Worm (Caenorhabditis elegans) whole organism, late embryonic: ENCODE results near the gene npr-36.

Experiments used
- C08G9.2 ChIP-seq: sonication (generic microtip); optimal IDR thresholded peaks from 2 replicates; lab custom pipeline; 2016; ENCODE audit warnings: mild to moderate bottlenecking, missing genetic modification characterization, moderate library complexity, missing compliant biosample characterization
- C38D4.7 ChIP-seq: fragments of 200-800 bp; sonication (Bioruptor generic); optimal IDR thresholded peaks from 2 replicates; lab custom pipeline; 2018; ENCODE audit warnings: mild to moderate bottlenecking, missing genetic modification characterization, moderate library complexity, missing compliant biosample characterization
- F13H6.1 ChIP-seq: sonication (generic microtip); optimal IDR thresholded peaks from 2 replicates; lab custom pipeline; 2016; ENCODE audit warnings: missing genetic modification characterization, missing compliant biosample characterization
- ahr-1 ChIP-seq: sonication (generic microtip); optimal IDR thresholded peaks from 2 replicates; lab custom pipeline; 2016; ENCODE audit warnings: missing genetic modification characterization, missing compliant biosample characterization
- ceh-14 ChIP-seq: sonication (generic microtip); optimal IDR thresholded peaks from 2 replicates; lab custom pipeline; 2016; ENCODE audit warnings: missing genotype, missing genetic modification characterization, missing compliant biosample characterization
- ceh-18 ChIP-seq: sonication (generic microtip); optimal IDR thresholded peaks from 2 replicates; lab custom pipeline; 2016; ENCODE audit warnings: missing genetic modification characterization, missing compliant biosample characterization
- ceh-30 ChIP-seq: fragments of 150-350 bp; optimal IDR thresholded peaks from 2 replicates; lab custom pipeline; 2014; ENCODE audit warnings: missing biosample characterization, missing genetic modification characterization
- ceh-31 ChIP-seq: sonication (generic microtip); optimal IDR thresholded peaks from 2 replicates; lab custom pipeline; 2016; ENCODE audit warnings: missing genetic modification characterization, missing compliant biosample characterization
- ceh-34 ChIP-seq: sonication (generic microtip); optimal IDR thresholded peaks from 2 replicates; lab custom pipeline; 2016; ENCODE audit warnings: mild to moderate bottlenecking, missing genetic modification characterization, missing compliant biosample characterization
- ceh-48 ChIP-seq: sonication (generic microtip); optimal IDR thresholded peaks from 2 replicates; lab custom pipeline; 2016; ENCODE audit warnings: missing genetic modification characterization, inconsistent platforms, missing compliant biosample characterization
- ceh-9 ChIP-seq: sonication (generic microtip); optimal IDR thresholded peaks from 2 replicates; lab custom pipeline; 2016; ENCODE audit warnings: mild to moderate bottlenecking, missing genetic modification characterization, inconsistent platforms, missing compliant biosample characterization
- dmd-4 ChIP-seq: sonication (generic microtip); optimal IDR thresholded peaks from 2 replicates; lab custom pipeline; 2016; ENCODE audit warnings: borderline replicate concordance, missing genetic modification characterization, missing compliant biosample characterization
- dve-1 ChIP-seq: sonication (generic microtip); optimal IDR thresholded peaks from 2 replicates; lab custom pipeline; 2017; ENCODE audit warnings: antibody characterized with exemption, mild to moderate bottlenecking, missing genetic modification characterization, missing compliant biosample characterization
- elt-2 ChIP-seq: sonication (generic microtip); optimal IDR thresholded peaks from 2 replicates; lab custom pipeline; 2016; ENCODE audit warnings: missing genetic modification reagents, missing genetic modification characterization, missing compliant biosample characterization
- ets-4 ChIP-seq: sonication (generic microtip); optimal IDR thresholded peaks from 2 replicates; lab custom pipeline; 2016; ENCODE audit warnings: missing genetic modification characterization, missing compliant biosample characterization
- eyg-1 ChIP-seq: sonication (generic microtip); optimal IDR thresholded peaks from 2 replicates; lab custom pipeline; 2016; ENCODE audit warnings: missing genotype, missing genetic modification characterization, missing compliant biosample characterization
- fax-1 ChIP-seq: sonication (generic microtip); optimal IDR thresholded peaks from 2 replicates; lab custom pipeline; 2016; ENCODE audit warnings: missing genotype, missing genetic modification characterization, missing compliant biosample characterization
- fkh-10 ChIP-seq: fragments of 150-350 bp; optimal IDR thresholded peaks from 2 replicates; lab custom pipeline; 2014; ENCODE audit warnings: missing biosample characterization, missing genetic modification reagents, missing genetic modification characterization
- gmeb-2 ChIP-seq: sonication (generic microtip); optimal IDR thresholded peaks from 2 replicates; lab custom pipeline; 2016; ENCODE audit warnings: missing genetic modification characterization, inconsistent platforms, missing compliant biosample characterization
- hlh-15 ChIP-seq: sonication (generic microtip); optimal IDR thresholded peaks from 2 replicates; lab custom pipeline; 2016; ENCODE audit warnings: missing genetic modification characterization, missing compliant biosample characterization
- hlh-30 ChIP-seq: sonication (generic microtip); optimal IDR thresholded peaks from 2 replicates; lab custom pipeline; 2017; ENCODE audit warnings: antibody characterized with exemption, missing genetic modification characterization, missing compliant biosample characterization; ENCODE audit not compliant: insufficient read depth
- nfya-1 ChIP-seq: sonication (generic microtip); optimal IDR thresholded peaks from 2 replicates; lab custom pipeline; 2017; ENCODE audit warnings: missing genetic modification characterization, mild to moderate bottlenecking, missing compliant biosample characterization, antibody characterized with exemption, moderate library complexity
- nhr-11 ChIP-seq: fragments of 150-350 bp; optimal IDR thresholded peaks from 2 replicates; lab custom pipeline; 2014; ENCODE audit warnings: missing biosample characterization, missing genetic modification characterization
- odd-2 ChIP-seq: sonication (generic microtip); optimal IDR thresholded peaks from 2 replicates; lab custom pipeline; 2017; ENCODE audit warnings: antibody characterized with exemption, mild to moderate bottlenecking, missing genetic modification characterization, missing compliant biosample characterization
- pag-3 ChIP-seq: sonication (generic microtip); optimal IDR thresholded peaks from 2 replicates; lab custom pipeline; 2016; ENCODE audit warnings: missing compliant biosample characterization, missing genetic modification characterization, borderline replicate concordance
- pat-9 ChIP-seq: fragments of 200-800 bp; sonication (Bioruptor generic); optimal IDR thresholded peaks from 2 replicates; lab custom pipeline; 2018; ENCODE audit warnings: mild to moderate bottlenecking, missing genetic modification characterization, moderate library complexity, missing compliant biosample characterization
- pax-1 ChIP-seq: fragments of 150-350 bp; optimal IDR thresholded peaks from 2 replicates; lab custom pipeline; 2014; ENCODE audit warnings: missing biosample characterization, missing genetic modification characterization
- pros-1 ChIP-seq: fragments of 150-350 bp; optimal IDR thresholded peaks from 2 replicates; lab custom pipeline; 2014; ENCODE audit warnings: missing biosample characterization, missing genetic modification reagents, missing genetic modification characterization
- ref-2 ChIP-seq: sonication (generic microtip); optimal IDR thresholded peaks from 2 replicates; lab custom pipeline; 2016; ENCODE audit warnings: missing genetic modification characterization, missing compliant biosample characterization
- rnt-1 ChIP-seq: sonication (generic microtip); optimal IDR thresholded peaks from 2 replicates; lab custom pipeline; 2016; ENCODE audit warnings: missing genetic modification characterization, missing compliant biosample characterization
- sdc-2 ChIP-seq: sonication (generic microtip); optimal IDR thresholded peaks from 2 replicates; lab custom pipeline; 2016; ENCODE audit warnings: missing genotype, missing genetic modification characterization, missing compliant biosample characterization
- syd-9 ChIP-seq: sonication (generic microtip); optimal IDR thresholded peaks from 2 replicates; lab custom pipeline; 2016; ENCODE audit warnings: mild to moderate bottlenecking, missing genetic modification characterization, moderate library complexity, missing compliant biosample characterization
- tbx-2 ChIP-seq: sonication (generic microtip); optimal IDR thresholded peaks from 2 replicates; lab custom pipeline; 2016; ENCODE audit warnings: missing genetic modification characterization, missing compliant biosample characterization
- unc-3 ChIP-seq, 2 experiments: fragments of 200-800 bp in 1 of 2; sonication (Bioruptor generic) in 1 of 2; sonication (generic microtip) in 1 of 2; conservative IDR thresholded peaks in 1 of 2; optimal IDR thresholded peaks in 1 of 2; 2 replicates each; pipeline versions ENCODE4 v1.3.6 to Lab custom; 2016 to 2022; ENCODE audit warnings: missing compliant biosample characterization in 2 of 2, missing genetic modification characterization in 2 of 2, missing genetic modification reagents in 1 of 2
- unc-42 ChIP-seq: sonication (generic microtip); optimal IDR thresholded peaks from 2 replicates; lab custom pipeline; 2016; ENCODE audit warnings: missing genotype, missing genetic modification characterization, missing compliant biosample characterization
- unc-55 ChIP-seq: sonication (generic microtip); optimal IDR thresholded peaks from 2 replicates; lab custom pipeline; 2017; ENCODE audit warnings: missing biosample characterization, missing genetic modification reagents, missing genetic modification characterization
- unc-86 ChIP-seq: sonication (generic microtip); optimal IDR thresholded peaks from 2 replicates; lab custom pipeline; 2016; ENCODE audit warnings: missing genetic modification characterization, missing compliant biosample characterization

Gene npr-36

ce11 chrX:17384343-17384742 lies 24.8 kb downstream of the npr-36 start:
- TF ChIP-seq dve-1 = no peak
- TF ChIP-seq ceh-48 (tag; lab: Kevin White, UChicago) = no peak

- TF ChIP-seq fax-1 = no peak
- no peak for TF ChIP-seq ahr-1 (tag; lab: Kevin White, UChicago)
- no peak for TF ChIP-seq ceh-34 (tag; lab: Kevin White, UChicago)
- no peak for TF ChIP-seq unc-3 (GFP tag; conservative IDR thresholded peaks at IDR 0.05; lab: Robert Waterston, UW)
- TF ChIP-seq unc-3 (tag; optimal IDR thresholded peaks at IDR 0.05; lab: Kevin White, UChicago) = no peak
- no peak for TF ChIP-seq dve-1
- no peak for TF ChIP-seq ceh-9
- TF ChIP-seq pag-3 = no peak
- TF ChIP-seq pros-1 (tag; lab: Kevin White, UChicago) = no peak
- no peak for TF ChIP-seq eyg-1 (tag; lab: Kevin White, UChicago)
- TF ChIP-seq ceh-30 (tag; lab: Kevin White, UChicago) = no peak
- no peak for TF ChIP-seq C38D4.7
- TF ChIP-seq ceh-48 (tag; lab: Kevin White, UChicago) = no peak
- no peak for TF ChIP-seq elt-2 (tag; lab: Kevin White, UChicago)
- no peak for TF ChIP-seq nhr-11 (tag; lab: Kevin White, UChicago)
Measured at ce11 chrX:17385102-17385501, 25.6 kb downstream of the npr-36 start.

ce11 chrX:17386130-17386529 lies 26.6 kb downstream of the npr-36 start:
- TF ChIP-seq F13H6.1 (tag; lab: Kevin White, UChicago) (no peak), fkh-10 (GFP tag; lab: Kevin White, UChicago) (no peak), pat-9 (no peak), sdc-2 (tag; lab: Kevin White, UChicago) (no peak), ref-2 (tag; lab: Kevin White, UChicago) (no peak)

- TF ChIP-seq odd-2 (tag; lab: Kevin White, UChicago) (no peak), ceh-30 (tag; lab: Kevin White, UChicago) (no peak), gmeb-2 (tag; lab: Kevin White, UChicago) (no peak), hlh-30 (tag; lab: Kevin White, UChicago) (no peak), pax-1 (tag; lab: Kevin White, UChicago) (no peak)
Measured at ce11 chrX:17390531-17390930, 31.0 kb downstream of the npr-36 start.

ce11 chrX:17391515-17391914 lies 32.0 kb downstream of the npr-36 start, which contains the start of gene F10D7.5:
F10D7.5 (minus strand) TSS chrX:17391615.
- no peak for TF ChIP-seq pax-1 (tag; lab: Kevin White, UChicago)
- no peak for TF ChIP-seq dmd-4

- TF ChIP-seq ref-2 (tag; lab: Kevin White, UChicago) (peak; percentile 9), ceh-31 (peak; percentile 72), ceh-18 (tag; lab: Kevin White, UChicago) (peak; percentile 56), hlh-30 (tag; lab: Kevin White, UChicago) (peak; percentile 67), sdc-2 (tag; lab: Kevin White, UChicago) (peak; percentile 75), tbx-2 (peak; percentile 56), unc-86 (tag; lab: Kevin White, UChicago) (no peak), nfya-1 (tag; lab: Kevin White, UChicago) (peak; percentile 36), hlh-15 (tag; lab: Kevin White, UChicago) (no peak), ets-4 (tag; lab: Kevin White, UChicago) (no peak), unc-42 (peak; percentile 91), syd-9 (tag; lab: Kevin White, UChicago) (peak; percentile 24), rnt-1 (peak; percentile 29), C08G9.2 (tag; lab: Kevin White, UChicago) (no peak), ceh-34 (tag; lab: Kevin White, UChicago) (peak; percentile 21), ceh-14 (tag; lab: Kevin White, UChicago) (peak; percentile 67), unc-3 (GFP tag; conservative IDR thresholded peaks at IDR 0.05; lab: Robert Waterston, UW) (no peak), unc-3 (tag; optimal IDR thresholded peaks at IDR 0.05; lab: Kevin White, UChicago) (no peak), unc-55 (GFP tag; lab: Kevin White, UChicago) (peak; percentile 43)
Measured at ce11 chrX:17392182-17392581, 32.6 kb downstream of the npr-36 start.
